Worm (Caenorhabditis elegans) whole organism, L2 larva: Measurements from ENCODE around the gene F54D5.2.

Experiments
- alr-1 ChIP-seq: fragments of 150-350 bp; optimal IDR thresholded peaks from 2 replicates; lab custom pipeline; 2014; ENCODE audit warnings: missing biosample characterization, missing genetic modification characterization
- blmp-1 ChIP-seq: sonication (generic microtip); optimal IDR thresholded peaks from 2 replicates; lab custom pipeline; 2017; ENCODE audit warnings: missing genetic modification characterization, mild to moderate bottlenecking, missing compliant biosample characterization, antibody characterized with exemption, moderate library complexity; ENCODE audit not compliant: insufficient read depth
- ceh-16 ChIP-seq: fragments of 150-350 bp; optimal IDR thresholded peaks from 2 replicates; lab custom pipeline; 2014; ENCODE audit warnings: missing biosample characterization, missing genetic modification characterization
- dmd-4 ChIP-seq: sonication (generic microtip); optimal IDR thresholded peaks from 2 replicates; lab custom pipeline; 2017; ENCODE audit warnings: missing biosample characterization, missing genetic modification characterization
- egl-27 ChIP-seq: sonication (generic microtip); optimal IDR thresholded peaks from 3 replicates; lab custom pipeline; 2017; ENCODE audit warnings: missing biosample characterization, missing genetic modification reagents, missing genetic modification characterization
- lin-39 ChIP-seq: fragments of 150-350 bp; optimal IDR thresholded peaks from 2 replicates; lab custom pipeline; 2014; ENCODE audit warnings: missing biosample characterization, missing genetic modification reagents, missing genetic modification characterization
- mdl-1 ChIP-seq, 2 experiments: fragments of 150-350 bp in 1 of 2; sonication (generic microtip) in 1 of 2; optimal IDR thresholded peaks; 2 replicates each; lab custom pipeline; 2017; ENCODE audit warnings: missing biosample characterization in 2 of 2, missing genetic modification characterization in 2 of 2
- nhr-6 ChIP-seq: fragments of 150-350 bp; optimal IDR thresholded peaks from 2 replicates; lab custom pipeline; 2014; ENCODE audit warnings: missing biosample characterization, missing genetic modification characterization
- snpc-4 ChIP-seq: fragments of 150-350 bp; optimal IDR thresholded peaks from 2 replicates; lab custom pipeline; 2014; ENCODE audit warnings: missing biosample characterization, missing genetic modification characterization
- unc-62 ChIP-seq: fragments of 150-350 bp; optimal IDR thresholded peaks from 2 replicates; lab custom pipeline; 2014; ENCODE audit warnings: missing biosample characterization, missing genetic modification reagents, missing genetic modification characterization
- ztf-4 ChIP-seq: fragments of 150-350 bp; optimal IDR thresholded peaks from 2 replicates; lab custom pipeline; 2014; ENCODE audit warnings: missing biosample characterization, missing genetic modification characterization

DNA sequence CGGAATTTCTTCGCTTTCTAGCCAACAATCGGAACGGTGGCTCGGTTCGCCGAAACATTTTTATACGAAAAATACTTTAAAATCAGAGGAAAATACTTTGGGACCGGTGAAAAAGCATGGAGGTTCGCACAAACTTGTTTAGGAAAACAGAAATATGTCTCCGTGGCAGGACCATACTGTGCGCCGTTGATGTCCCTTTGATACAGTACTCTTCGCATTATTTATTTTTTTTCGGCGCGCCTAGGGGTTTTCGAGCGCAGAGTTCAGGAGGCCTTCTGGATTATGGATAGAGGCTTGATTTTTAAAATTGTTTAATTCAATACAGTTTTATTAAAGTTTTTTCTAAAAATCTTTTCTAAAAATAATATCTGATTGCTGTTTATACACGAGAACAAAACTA lies 28.3 kb upstream of the F54D5.2 start, which contains the start of gene F54D5.9:
- no peak for TF ChIP-seq ceh-16 (tag; lab: Kevin White, UChicago)
- TF ChIP-seq egl-27 (tag; lab: Kevin White, UChicago): no peak
- no peak for TF ChIP-seq lin-39
- no peak for TF ChIP-seq blmp-1 (tag; lab: Kevin White, UChicago)
- no peak for TF ChIP-seq mdl-1 (tag; optimal IDR thresholded peaks at IDR 0.05; lab: Kevin White, UChicago)
- no peak for TF ChIP-seq unc-62 (GFP tag; lab: Kevin White, UChicago)
- TF ChIP-seq nhr-6: no peak
- no peak for TF ChIP-seq ztf-4 (tag; lab: Kevin White, UChicago)
- no peak for TF ChIP-seq snpc-4 (tag; lab: Kevin White, UChicago)
- TF ChIP-seq alr-1 (tag; lab: Kevin White, UChicago): no peak
- TF ChIP-seq dmd-4 (tag; lab: Kevin White, UChicago): no peak
